Fruit fly (Drosophila melanogaster) whole organism, wandering third instar larva: Measurements from ENCODE around the gene CHES-1-like.

Experiments used
- Abd-B ChIP-seq: fragments of >200 bp; optimal IDR thresholded peaks from 2 replicates; lab custom pipeline; 2017; ENCODE audit warnings: missing biosample characterization, missing genetic modification characterization
- CG32264 ChIP-seq: fragments of 200-800 bp; sonication (Bioruptor generic); optimal IDR thresholded peaks from 2 replicates; lab custom pipeline; 2016; ENCODE audit warnings: missing biosample characterization, missing genetic modification characterization
- CG9705 ChIP-seq: fragments of 200-800 bp; sonication (Bioruptor generic); optimal IDR thresholded peaks from 2 replicates; lab custom pipeline; 2018; ENCODE audit warnings: missing biosample characterization, mild to moderate bottlenecking, missing genetic modification characterization
- CrebA ChIP-seq: fragments of 200-800 bp; sonication (Bioruptor generic); optimal IDR thresholded peaks from 2 replicates; lab custom pipeline; 2016; ENCODE audit warnings: missing biosample characterization, mild to moderate bottlenecking, missing genetic modification characterization, borderline replicate concordance
- Dfd ChIP-seq: fragments of >200 bp; optimal IDR thresholded peaks from 2 replicates; lab custom pipeline; 2017; ENCODE audit warnings: missing biosample characterization, missing genetic modification characterization
- Dif ChIP-seq: fragments of 200-275, 200-300 bp; sonication (Bioruptor generic); optimal IDR thresholded peaks from 2 replicates; lab custom pipeline; 2018; ENCODE audit warnings: missing biosample characterization, missing genetic modification characterization; ENCODE audit not compliant: partially characterized antibody
- GATAd ChIP-seq: sonication (Bioruptor generic); optimal IDR thresholded peaks from 2 replicates; lab custom pipeline; 2016; ENCODE audit warnings: missing biosample characterization, missing genetic modification characterization
- HLH106 ChIP-seq: fragments of 200-800 bp; optimal IDR thresholded peaks from 3 replicates; lab custom pipeline; 2019; ENCODE audit warnings: missing biosample characterization, mild to moderate bottlenecking, missing genetic modification characterization, moderate library complexity
- Hnf4 ChIP-seq: fragments of 200-800 bp; sonication (Bioruptor generic); optimal IDR thresholded peaks from 2 replicates; lab custom pipeline; 2016; ENCODE audit warnings: missing biosample characterization, mild to moderate bottlenecking, missing genetic modification characterization
- Hr78 ChIP-seq: fragments of >200 bp; optimal IDR thresholded peaks from 2 replicates; lab custom pipeline; 2017; ENCODE audit warnings: missing biosample characterization, missing genetic modification characterization
- Hr83 ChIP-seq: fragments of 200-300 bp; sonication (Bioruptor generic); optimal IDR thresholded peaks from 2 replicates; lab custom pipeline; 2016; ENCODE audit warnings: missing biosample characterization, mild to moderate bottlenecking, missing genetic modification characterization, moderate library complexity; ENCODE audit not compliant: poor library complexity, severe bottlenecking
- Jra ChIP-seq: sonication (Bioruptor generic); optimal IDR thresholded peaks from 2 replicates; lab custom pipeline; 2016; ENCODE audit warnings: missing biosample characterization, missing genetic modification characterization
- Mio ChIP-seq: sonication (Bioruptor generic); optimal IDR thresholded peaks from 2 replicates; lab custom pipeline; 2016; ENCODE audit warnings: missing biosample characterization, missing genetic modification characterization
- Myc ChIP-seq: fragments of >200 bp; optimal IDR thresholded peaks from 2 replicates; lab custom pipeline; 2017
- N ChIP-seq: fragments of >200 bp; optimal IDR thresholded peaks from 2 replicates; lab custom pipeline; 2018; ENCODE audit warnings: missing biosample characterization, missing external identifiers, missing genetic modification characterization
- OdsH ChIP-seq: fragments of 200-800 bp; sonication (Bioruptor generic); optimal IDR thresholded peaks from 2 replicates; lab custom pipeline; 2016; ENCODE audit warnings: missing biosample characterization, mild to moderate bottlenecking, missing genetic modification characterization
- Rel ChIP-seq, 2 experiments: fragments of 200-800 bp; sonication (Bioruptor generic) in 1 of 2; optimal IDR thresholded peaks; 2 replicates in 1 of 2; 3 replicates in 1 of 2; lab custom pipeline; 2016 to 2019; ENCODE audit warnings: mild to moderate bottlenecking in 2 of 2, missing biosample characterization in 2 of 2, missing genetic modification characterization in 2 of 2, moderate library complexity in 1 of 2
- Sp1 ChIP-seq: fragments of 200-800 bp; sonication (Bioruptor generic); optimal IDR thresholded peaks from 3 replicates; lab custom pipeline; 2019; ENCODE audit warnings: missing biosample characterization, mild to moderate bottlenecking, missing genetic modification characterization, moderate library complexity
- Vsx2 ChIP-seq: fragments of 200-300, 225-300 bp; sonication (Bioruptor generic); optimal IDR thresholded peaks from 2 replicates; lab custom pipeline; 2018; ENCODE audit warnings: missing biosample characterization, missing genetic modification characterization; ENCODE audit not compliant: partially characterized antibody
- br ChIP-seq: fragments of 200-800 bp; sonication (Bioruptor generic); optimal IDR thresholded peaks from 2 replicates; lab custom pipeline; 2016; ENCODE audit warnings: missing biosample characterization, missing genetic modification characterization
- brk ChIP-seq: fragments of 200-800 bp; sonication (Bioruptor generic); optimal IDR thresholded peaks from 2 replicates; lab custom pipeline; 2016; ENCODE audit warnings: missing biosample characterization, mild to moderate bottlenecking, missing genetic modification characterization
- dl ChIP-seq, 2 experiments: fragments of 175-275, 200-275 bp in 1 of 2; fragments of 200-275 bp in 1 of 2; sonication (Bioruptor generic); optimal IDR thresholded peaks; lab custom pipeline; 2018; ENCODE audit warnings: mild to moderate bottlenecking in 2 of 2, missing biosample characterization in 2 of 2, missing genetic modification characterization in 2 of 2, moderate library complexity in 2 of 2; ENCODE audit not compliant: partially characterized antibody in 2 of 2, insufficient read depth in 1 of 2
- dmrt93B ChIP-seq: fragments of 200-800 bp; sonication (Bioruptor generic); optimal IDR thresholded peaks from 2 replicates; lab custom pipeline; 2018; ENCODE audit warnings: missing biosample characterization, mild to moderate bottlenecking, missing genetic modification characterization
- dsf ChIP-seq: sonication (Bioruptor generic); optimal IDR thresholded peaks from 2 replicates; lab custom pipeline; 2016; ENCODE audit warnings: missing biosample characterization, missing genetic modification characterization, borderline replicate concordance
- ey ChIP-seq: fragments of 200-800 bp; sonication (Bioruptor generic); optimal IDR thresholded peaks from 2 replicates; lab custom pipeline; 2016; ENCODE audit warnings: missing biosample characterization, missing genetic modification characterization
- foxo ChIP-seq, 2 experiments: fragments of 200-800 bp; sonication (Bioruptor generic); optimal IDR thresholded peaks; 2 replicates in 1 of 2; 3 replicates in 1 of 2; lab custom pipeline; 2016 to 2017; ENCODE audit warnings: missing biosample characterization in 2 of 2, missing genetic modification characterization in 2 of 2
- fru ChIP-seq: fragments of 200-800 bp; sonication (Bioruptor generic); optimal IDR thresholded peaks from 3 replicates; lab custom pipeline; 2016; ENCODE audit warnings: missing biosample characterization, mild to moderate bottlenecking, missing genetic modification characterization
- h ChIP-seq: fragments of 200-800 bp; sonication (Bioruptor generic); optimal IDR thresholded peaks from 3 replicates; lab custom pipeline; 2016; ENCODE audit warnings: missing biosample characterization, mild to moderate bottlenecking, missing genetic modification characterization
- jim ChIP-seq: fragments of 175-275, 200-325 bp; sonication (Bioruptor generic); optimal IDR thresholded peaks from 2 replicates; lab custom pipeline; 2016; ENCODE audit warnings: missing biosample characterization, mild to moderate bottlenecking, missing genetic modification characterization
- lola ChIP-seq: fragments of >200 bp; optimal IDR thresholded peaks from 2 replicates; lab custom pipeline; 2017; ENCODE audit warnings: missing biosample characterization, missing genetic modification characterization
- pan ChIP-seq: fragments of >200 bp; optimal IDR thresholded peaks from 2 replicates; lab custom pipeline; 2017
- psq ChIP-seq: fragments of 200-800 bp; sonication (Bioruptor generic); optimal IDR thresholded peaks from 3 replicates; lab custom pipeline; 2017; ENCODE audit warnings: missing biosample characterization, mild to moderate bottlenecking, missing genetic modification characterization, moderate library complexity
- rgr ChIP-seq: fragments of 200-800 bp; sonication (Bioruptor generic); optimal IDR thresholded peaks from 3 replicates; lab custom pipeline; 2016; ENCODE audit warnings: missing biosample characterization, mild to moderate bottlenecking, missing genetic modification characterization
- sage ChIP-seq: fragments of 200-800 bp; sonication (Bioruptor generic); optimal IDR thresholded peaks from 2 replicates; lab custom pipeline; 2016; ENCODE audit warnings: missing biosample characterization, mild to moderate bottlenecking, missing genetic modification characterization
- sv ChIP-seq: fragments of 200-800 bp; sonication (Bioruptor generic); optimal IDR thresholded peaks from 3 replicates; lab custom pipeline; 2016; ENCODE audit warnings: missing biosample characterization, missing genetic modification characterization
- tai ChIP-seq: sonication (Bioruptor generic); optimal IDR thresholded peaks from 2 replicates; lab custom pipeline; 2016; ENCODE audit warnings: missing biosample characterization, missing genetic modification characterization
- usp ChIP-seq: fragments of >200 bp; optimal IDR thresholded peaks from 2 replicates; lab custom pipeline; 2017; ENCODE audit warnings: missing biosample characterization, missing genetic modification characterization
- woc ChIP-seq: sonication (Bioruptor generic); optimal IDR thresholded peaks from 2 replicates; lab custom pipeline; 2016; ENCODE audit warnings: missing biosample characterization, mild to moderate bottlenecking, missing genetic modification characterization

The CHES-1-like gene

dm6 chrX:7705175-7706097, 3.7 kb downstream of the CHES-1-like start:
- no peak for TF ChIP-seq CrebA (GFP tag; lab: Kevin White, UChicago)
- peak; percentile 73 for TF ChIP-seq woc (GFP tag; lab: Kevin White, UChicago)
- TF ChIP-seq dmrt93B (GFP tag; lab: Kevin White, UChicago), result peak; percentile 93
- TF ChIP-seq Sp1, result peak; percentile 94
- TF ChIP-seq dl (GFP tag; optimal IDR thresholded peaks at IDR 0.05; lab: Kevin White, UChicago; ENCODE audit: insufficient read depth in 1 of 2, partially characterized antibody in 2 of 2), result peak; percentile 78 to 85
- TF ChIP-seq Rel (GFP tag; optimal IDR thresholded peaks at IDR 0.05; lab: Kevin White, UChicago), result peak; percentile 36
- no peak for TF ChIP-seq Rel (tag; optimal IDR thresholded peaks at IDR 0.05; lab: Kevin White, UChicago)
- peak; percentile 91 for TF ChIP-seq sv (GFP tag; lab: Kevin White, UChicago)
- TF ChIP-seq CG32264 (GFP tag; lab: Kevin White, UChicago), result peak; percentile 36
- peak; percentile 49 for TF ChIP-seq Jra (GFP tag; lab: Kevin White, UChicago)
- TF ChIP-seq dsf (GFP tag; lab: Kevin White, UChicago), result peak; percentile 14
- peak in 1 of 2 experiments; percentile 96 for TF ChIP-seq foxo (GFP tag; optimal IDR thresholded peaks at IDR 0.05; lab: Kevin White, UChicago)
- peak; percentile 86 for TF ChIP-seq br (GFP tag; lab: Kevin White, UChicago)
- TF ChIP-seq Dfd (GFP tag; lab: Kevin White, UChicago), result peak; percentile 30
- TF ChIP-seq CG9705 (GFP tag; lab: Kevin White, UChicago), result peak; percentile 82
- peak; percentile 92 for TF ChIP-seq psq (GFP tag; lab: Kevin White, UChicago)
- no peak for TF ChIP-seq usp (GFP tag; lab: Kevin White, UChicago)
- no peak for TF ChIP-seq Abd-B (GFP tag; lab: Kevin White, UChicago)
- peak; percentile 86 for TF ChIP-seq Dif (GFP tag; lab: Kevin White, UChicago)
- peak; percentile 11 for TF ChIP-seq Hr83
- TF ChIP-seq OdsH, result peak; percentile 94
- no peak for TF ChIP-seq pan
- TF ChIP-seq Mio (GFP tag; lab: Kevin White, UChicago), result peak; percentile 11
- TF ChIP-seq h, result peak; percentile 95
- TF ChIP-seq GATAd, result peak; percentile 29
- peak; percentile 59 for TF ChIP-seq Vsx2 (GFP tag; lab: Kevin White, UChicago)
- TF ChIP-seq tai (GFP tag; lab: Kevin White, UChicago), result peak; percentile 46
- no peak for TF ChIP-seq lola (GFP tag; lab: Kevin White, UChicago)
- TF ChIP-seq N (GFP tag; lab: Kevin White, UChicago), result no peak
- TF ChIP-seq Hnf4 (GFP tag; lab: Kevin White, UChicago), result peak; percentile 72
- TF ChIP-seq rgr (GFP tag; lab: Kevin White, UChicago), result peak; percentile 95
- no peak for TF ChIP-seq Myc (lab: Kevin White, UChicago)
- peak; percentile 80 for TF ChIP-seq brk (GFP tag; lab: Kevin White, UChicago)
- peak; percentile 94 for TF ChIP-seq HLH106 (tag; lab: Kevin White, UChicago)
- no peak for TF ChIP-seq jim (GFP tag; lab: Kevin White, UChicago)
- TF ChIP-seq Hr78, result no peak
- peak; percentile 91 for TF ChIP-seq ey (GFP tag; lab: Kevin White, UChicago)
- TF ChIP-seq sage (GFP tag; lab: Kevin White, UChicago), result peak; percentile 57
- TF ChIP-seq fru (GFP tag; lab: Kevin White, UChicago), result peak; percentile 94
- TF ChIP-seq, all 38 proteins: peak for 29
